Fruit fly (Drosophila melanogaster): Measurements from ENCODE around the gene Slbp.

Slbp gene

dm6 chr3R:29124128-29124527 is 28.9 kb downstream of the Slbp start (continued):
- TF ChIP-seq her (GFP tag; optimal IDR thresholded peaks at IDR 0.05) (peak; percentile 70), bowl (GFP tag; IDR thresholded peaks at IDR 0.05) (no peak), tin (GFP tag; optimal IDR thresholded peaks at IDR 0.05) (peak; percentile 32), Dfd (GFP tag; optimal IDR thresholded peaks at IDR 0.05) (no peak), Nf-YB (GFP tag; optimal IDR thresholded peaks at IDR 0.05) (peak; percentile 31), Aef1 (GFP tag; IDR thresholded peaks at IDR 0.05) (peak; percentile 70), CG8924 (tag; optimal IDR thresholded peaks at IDR 0.05) (peak; percentile 58), CG15514 (GFP tag; optimal IDR thresholded peaks at IDR 0.05) (peak; percentile 20), jumu (GFP tag; optimal IDR thresholded peaks at IDR 0.05) (peak; percentile 77), CG7987 (GFP tag; optimal IDR thresholded peaks at IDR 0.05) (no peak), Sox102F (GFP tag; optimal IDR thresholded peaks at IDR 0.05) (peak; percentile 70), CG12236 (GFP tag; optimal IDR thresholded peaks at IDR 0.05) (peak; percentile 3), cas (GFP tag; IDR thresholded peaks at IDR 0.05) (no peak), CG17802 (tag; optimal IDR thresholded peaks at IDR 0.05) (peak; percentile 50), caup (GFP tag; optimal IDR thresholded peaks at IDR 0.05; ENCODE audit: severe bottlenecking) (peak; percentile 53), CG6254 (GFP tag; optimal IDR thresholded peaks at IDR 0.05) (peak; percentile 7), Trl (optimal IDR thresholded peaks at IDR 0.05) (no peak), Trl (GFP tag; optimal IDR thresholded peaks at IDR 0.05) (peak; percentile 45), ttk (GFP tag; IDR thresholded peaks at IDR 0.05) (peak; percentile 73), CG14860 (GFP tag; IDR thresholded peaks at IDR 0.05; ENCODE audit: partially characterized antibody) (no peak), CG6689 (GFP tag; IDR thresholded peaks at IDR 0.05) (peak; percentile 87), Usf (GFP tag; optimal IDR thresholded peaks at IDR 0.05) (peak; percentile 2), dati (GFP tag; IDR thresholded peaks at IDR 0.05) (no peak), Side (GFP tag; optimal IDR thresholded peaks at IDR 0.05) (peak; percentile 80), B-H1 (GFP tag; IDR thresholded peaks at IDR 0.05) (peak; percentile 50), tio (GFP tag; optimal IDR thresholded peaks at IDR 0.05) (no peak), CG10543 (GFP tag; optimal IDR thresholded peaks at IDR 0.05) (peak; percentile 11), CTCF (GFP tag; optimal IDR thresholded peaks at IDR 0.05) (no peak), CG7786 (GFP tag; optimal IDR thresholded peaks at IDR 0.05) (peak; percentile 69), bab2 (GFP tag; optimal IDR thresholded peaks at IDR 0.05) (peak; percentile 76), CG9609 (GFP tag; optimal IDR thresholded peaks at IDR 0.05) (peak; percentile 4), CG13123 (GFP tag; optimal IDR thresholded peaks at IDR 0.05) (peak; percentile 36), CG10267 (tag; optimal IDR thresholded peaks at IDR 0.05) (peak; percentile 40), Drgx (GFP tag; IDR thresholded peaks at IDR 0.05) (peak; percentile 53), CG14667 (GFP tag; IDR thresholded peaks at IDR 0.05) (peak; percentile 72), CG16815 (GFP tag; optimal IDR thresholded peaks at IDR 0.05) (peak; percentile 54), CG9797 (GFP tag; optimal IDR thresholded peaks at IDR 0.05) (no peak), Fer3 (tag; optimal IDR thresholded peaks at IDR 0.05) (peak; percentile 69), ftz-f1 (GFP tag; optimal IDR thresholded peaks at IDR 0.05) (peak; percentile 75), gro (GFP tag; optimal IDR thresholded peaks at IDR 0.05) (peak; percentile 35), MBD-R2 (GFP tag; IDR thresholded peaks at IDR 0.05) (peak; percentile 58), pita (GFP tag; optimal IDR thresholded peaks at IDR 0.05) (no peak), Hr3 (GFP tag; optimal IDR thresholded peaks at IDR 0.05) (peak; percentile 39), mam (GFP tag; optimal IDR thresholded peaks at IDR 0.05) (peak; percentile 57), CG17359 (tag; optimal IDR thresholded peaks at IDR 0.05) (peak; percentile 52), slbo (GFP tag; IDR thresholded peaks at IDR 0.05) (peak; percentile 82), CHES-1-like (GFP tag; optimal IDR thresholded peaks at IDR 0.05) (peak; percentile 68), grn (GFP tag; optimal IDR thresholded peaks at IDR 0.05) (peak; percentile 81), Sry-δ (GFP tag; optimal IDR thresholded peaks at IDR 0.05) (peak; percentile 14), wek (GFP tag; optimal IDR thresholded peaks at IDR 0.05) (peak; percentile 54), unpg (GFP tag; optimal IDR thresholded peaks at IDR 0.05) (peak; percentile 78), onecut (GFP tag; IDR thresholded peaks at IDR 0.05) (peak; percentile 59)

Measured in whole organism, embryonic.